Fruit fly (Drosophila melanogaster): ENCODE results near the gene Usp47.

The Usp47 gene

dm6 chr3L:5779476-5780401, 27.0 kb downstream of the Usp47 start, which contains the start of the genes Myt1, PGRP-LD and Pmi (continued):
- peak; percentile 25 for TF ChIP-seq esn (GFP tag; optimal IDR thresholded peaks at IDR 0.05)
- no peak for TF ChIP-seq CG3032 (tag; optimal IDR thresholded peaks at IDR 0.05)
- no peak for TF ChIP-seq Eip93F (GFP tag; optimal IDR thresholded peaks at IDR 0.05)

dm6 chr3L:5785237-5786062, 32.7 kb downstream of the Usp47 start:
- TF ChIP-seq Eip78C (GFP tag) (peak; percentile 65), CG3032 (tag; optimal IDR thresholded peaks at IDR 0.05) (no peak), fd85E (GFP tag; optimal IDR thresholded peaks at IDR 0.05) (no peak), CG15336 (GFP tag; IDR thresholded peaks at IDR 0.05) (0 out of 2 replicates have a peak, but pooled peaks have one; percentile 37), CG9139 (GFP tag; optimal IDR thresholded peaks at IDR 0.05) (no peak), net (GFP tag; optimal IDR thresholded peaks at IDR 0.05) (no peak), CG8119 (GFP tag; IDR thresholded peaks at IDR 0.05) (peak; percentile 29; the same call in 1 of the 3 replicates), CG34406 (GFP tag; optimal IDR thresholded peaks at IDR 0.05) (no peak), fkh (GFP tag; optimal IDR thresholded peaks at IDR 0.05) (peak; percentile 44)

dm6 chr3L:5786604-5787003, 33.8 kb downstream of the Usp47 start, which contains the start of gene Cralbp:
TSS of gene Cralbp (minus strand) at chr3L:5786718.
- TF ChIP-seq Blimp-1 (GFP tag; optimal IDR thresholded peaks at IDR 0.05): peak; percentile 51
- no peak for TF ChIP-seq CG10669 (GFP tag; optimal IDR thresholded peaks at IDR 0.05)

- TF ChIP-seq Gug (GFP tag; IDR thresholded peaks at IDR 0.05): no peak
These were observed 34.7 kb downstream of the Usp47 start for dm6 chr3L:5787476-5787875.

DNA sequence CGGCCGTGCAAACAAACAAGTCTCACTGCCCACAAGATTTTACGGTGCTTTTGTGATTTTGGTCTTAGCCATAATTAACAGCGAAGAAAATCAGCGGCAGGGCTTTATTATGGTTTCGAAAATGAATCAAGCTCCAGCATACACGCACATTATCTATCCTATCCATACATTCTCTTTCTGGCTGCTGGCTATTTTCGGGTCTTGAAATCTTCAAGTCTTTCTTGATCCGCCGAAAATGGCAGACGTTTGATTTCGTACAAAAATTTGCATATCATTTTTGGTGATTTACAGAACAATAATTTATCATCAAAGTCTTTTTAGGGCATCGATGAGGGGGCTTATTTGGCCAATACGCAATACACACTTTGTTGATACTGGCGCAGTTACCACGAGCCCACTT, 36.0 kb downstream of the Usp47 start:
- TF ChIP-seq Hr38 (GFP tag; optimal IDR thresholded peaks at IDR 0.05) (no peak), acj6 (GFP tag; optimal IDR thresholded peaks at IDR 0.05) (no peak), CG4318 (GFP tag; optimal IDR thresholded peaks at IDR 0.05) (no peak), CG32006 (GFP tag; optimal IDR thresholded peaks at IDR 0.05) (no peak), net (GFP tag; optimal IDR thresholded peaks at IDR 0.05) (no peak)

DNA sequence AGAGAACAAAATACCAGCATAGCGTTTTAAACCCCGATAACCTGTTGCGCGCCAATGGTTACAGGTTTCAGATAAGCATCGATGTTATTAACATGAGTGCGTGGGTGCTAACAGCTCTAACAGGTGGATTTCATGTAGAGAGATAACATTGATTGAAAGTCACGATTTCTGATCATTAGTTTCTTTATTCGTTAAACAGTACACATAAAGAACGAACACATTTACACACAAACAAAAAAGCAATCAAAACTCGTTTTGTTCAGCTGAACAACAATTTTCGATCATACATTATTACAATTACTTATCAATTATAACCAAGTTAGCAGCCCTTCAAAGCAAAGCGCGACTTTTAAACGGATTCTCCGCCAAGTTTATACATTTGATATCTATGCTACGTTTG, 36.9 kb downstream of the Usp47 start:
- no peak for TF ChIP-seq achi (GFP tag; optimal IDR thresholded peaks at IDR 0.05)
- no peak for TF ChIP-seq CG6808 (GFP tag; optimal IDR thresholded peaks at IDR 0.05)
- peak; percentile 34 for TF ChIP-seq CG3032 (tag; optimal IDR thresholded peaks at IDR 0.05)
- peak; percentile 37 for TF ChIP-seq cyc (GFP tag; optimal IDR thresholded peaks at IDR 0.05)
- peak; percentile 86 for TF ChIP-seq Eip78C (GFP tag)
- peak; percentile 24 for TF ChIP-seq CG8632 (GFP tag; optimal IDR thresholded peaks at IDR 0.05)
- peak; percentile 43 for TF ChIP-seq Hr39 (GFP tag; optimal IDR thresholded peaks at IDR 0.05)
- TF ChIP-seq esn (GFP tag; optimal IDR thresholded peaks at IDR 0.05): peak; percentile 60
- TF ChIP-seq topi (GFP tag; optimal IDR thresholded peaks at IDR 0.05): peak; percentile 36
- TF ChIP-seq salr (GFP tag; optimal IDR thresholded peaks at IDR 0.05): no peak
- TF ChIP-seq svp (GFP tag): no peak
- peak; percentile 57 for TF ChIP-seq lz (GFP tag; optimal IDR thresholded peaks at IDR 0.05)
- no peak for TF ChIP-seq ss (GFP tag; optimal IDR thresholded peaks at IDR 0.05)
- no peak for TF ChIP-seq CG6854 (GFP tag; optimal IDR thresholded peaks at IDR 0.05)
- peak; percentile 27; the same call in 1 of the 2 replicates for TF ChIP-seq CG15336 (GFP tag; IDR thresholded peaks at IDR 0.05)
- peak; percentile 17 for TF ChIP-seq CG31627 (GFP tag; optimal IDR thresholded peaks at IDR 0.05)

Measured in whole organism, prepupa.